Fruit fly (Drosophila melanogaster) whole organism, embryonic: Measurements from ENCODE around the gene CG9992.

Experiments used
- Asciz ChIP-seq: fragments of 200-800 bp; sonication (Bioruptor generic); optimal IDR thresholded peaks from 2 replicates; lab custom pipeline; 2017; ENCODE audit warnings: missing biosample characterization, mild to moderate bottlenecking, missing genetic modification characterization, missing genetic modification reagents
- CG11560 ChIP-seq: fragments of 200-800 bp; sonication (Bioruptor generic); IDR thresholded peaks from 3 replicates; pipeline ENCODE4 v1.3.6; 2022; ENCODE audit warnings: missing biosample characterization, missing genetic modification characterization
- CG12104 ChIP-seq: fragments of 200-800 bp; sonication (Bioruptor generic); optimal IDR thresholded peaks from 3 replicates; lab custom pipeline; 2016; ENCODE audit warnings: missing biosample characterization, missing genetic modification characterization
- CG13894 ChIP-seq: fragments of 200-800 bp; sonication (Bioruptor generic); optimal IDR thresholded peaks from 3 replicates; lab custom pipeline; 2018; ENCODE audit warnings: missing biosample characterization, mild to moderate bottlenecking, missing genetic modification characterization, moderate library complexity
- CG14965 ChIP-seq: fragments of 200-800 bp; sonication (Bioruptor generic); optimal IDR thresholded peaks from 2 replicates; lab custom pipeline; 2016; ENCODE audit warnings: missing biosample characterization, missing genetic modification characterization, borderline replicate concordance
- CG15479 ChIP-seq: fragments of 200-800 bp; sonication (Bioruptor generic); optimal IDR thresholded peaks from 3 replicates; lab custom pipeline; 2019; ENCODE audit warnings: missing biosample characterization, mild to moderate bottlenecking, missing genetic modification characterization, moderate library complexity
- CG15601 ChIP-seq: fragments of 200-800 bp; sonication (Bioruptor generic); optimal IDR thresholded peaks from 3 replicates; lab custom pipeline; 2019; ENCODE audit warnings: missing biosample characterization, mild to moderate bottlenecking, missing genetic modification characterization, moderate library complexity
- CG17186 ChIP-seq: fragments of 200-800 bp; sonication (Bioruptor generic); optimal IDR thresholded peaks from 3 replicates; lab custom pipeline; 2017; ENCODE audit warnings: missing biosample characterization, missing genetic modification reagents, missing genetic modification characterization
- CG17912 ChIP-seq: fragments of 200-800 bp; sonication (Bioruptor generic); optimal IDR thresholded peaks from 2 replicates; lab custom pipeline; 2018; ENCODE audit warnings: missing biosample characterization, mild to moderate bottlenecking, missing genetic modification characterization
- CG18011 ChIP-seq: fragments of 200-800 bp; sonication (Bioruptor generic); optimal IDR thresholded peaks from 2 replicates; lab custom pipeline; 2017; ENCODE audit warnings: missing biosample characterization, missing genetic modification characterization, mild to moderate bottlenecking, moderate library complexity, missing genotype
- CG2678 ChIP-seq: fragments of 200-800 bp; sonication (Bioruptor generic); optimal IDR thresholded peaks from 3 replicates; lab custom pipeline; 2019; ENCODE audit warnings: missing biosample characterization, mild to moderate bottlenecking, missing genetic modification characterization, moderate library complexity
- CG30020 ChIP-seq: fragments of 200-800 bp; optimal IDR thresholded peaks from 2 replicates; lab custom pipeline; 2019; ENCODE audit warnings: missing biosample characterization, mild to moderate bottlenecking, missing genetic modification characterization, moderate library complexity
- CG30431 ChIP-seq: fragments of 200-800 bp; sonication (Bioruptor generic); optimal IDR thresholded peaks from 2 replicates; lab custom pipeline; 2017; ENCODE audit warnings: missing biosample characterization, missing genetic modification characterization
- CG34376 ChIP-seq: fragments of 200-800 bp; sonication (Bioruptor generic); optimal IDR thresholded peaks from 2 replicates; lab custom pipeline; 2018; ENCODE audit warnings: missing biosample characterization, mild to moderate bottlenecking, missing genetic modification characterization
- CG3838 ChIP-seq: fragments of 200-800 bp; sonication (Bioruptor generic); optimal IDR thresholded peaks from 3 replicates; lab custom pipeline; 2016; ENCODE audit warnings: missing biosample characterization, missing genetic modification characterization
- CG4707 ChIP-seq: fragments of 200-800 bp; sonication (Bioruptor generic); optimal IDR thresholded peaks from 2 replicates; lab custom pipeline; 2018; ENCODE audit warnings: missing biosample characterization, mild to moderate bottlenecking, missing genetic modification characterization, moderate library complexity
- CG5180 ChIP-seq: fragments of 200-800 bp; sonication (Bioruptor generic); optimal IDR thresholded peaks from 3 replicates; lab custom pipeline; 2017; ENCODE audit warnings: missing biosample characterization, missing genetic modification characterization, mild to moderate bottlenecking, moderate library complexity, missing genetic modification reagents
- CG8478 ChIP-seq: fragments of >200 bp; optimal IDR thresholded peaks from 2 replicates; lab custom pipeline; 2018
- Chrac-16 ChIP-seq: fragments of 200-800 bp; sonication (Bioruptor generic); optimal IDR thresholded peaks from 3 replicates; lab custom pipeline; 2016; ENCODE audit warnings: missing biosample characterization, missing genetic modification characterization
- Dek ChIP-seq: fragments of 200-800 bp; sonication (Bioruptor generic); optimal IDR thresholded peaks from 3 replicates; lab custom pipeline; 2019; ENCODE audit warnings: missing biosample characterization, mild to moderate bottlenecking, missing genetic modification characterization, moderate library complexity
- Dll ChIP-seq: fragments of 200-800 bp; sonication (Bioruptor generic); IDR thresholded peaks from 4 replicates; pipeline ENCODE4 v1.3.6; 2022; ENCODE audit warnings: missing biosample characterization, missing genetic modification characterization; ENCODE audit not compliant: partially characterized antibody
- Drgx ChIP-seq: fragments of 200-800 bp; sonication (Bioruptor generic); IDR thresholded peaks from 2 replicates; pipeline ENCODE4 v1.3.6; 2022; ENCODE audit warnings: missing biosample characterization, missing genetic modification characterization
- Hsf ChIP-seq: fragments of 200-800 bp; sonication (Bioruptor generic); optimal IDR thresholded peaks from 3 replicates; lab custom pipeline; 2016; ENCODE audit warnings: missing biosample characterization, missing genetic modification characterization
- Kr ChIP-seq: fragments of 200-800 bp; sonication (Bioruptor generic); optimal IDR thresholded peaks from 2 replicates; lab custom pipeline; 2017; ENCODE audit warnings: missing biosample characterization, mild to moderate bottlenecking, missing genetic modification characterization
- Myb ChIP-seq: fragments of 200-800 bp; sonication (Bioruptor generic); optimal IDR thresholded peaks from 2 replicates; lab custom pipeline; 2016; ENCODE audit warnings: missing biosample characterization, missing genetic modification characterization
- Nf-YB ChIP-seq: fragments of 200-800 bp; sonication (Bioruptor generic); optimal IDR thresholded peaks from 3 replicates; lab custom pipeline; 2019; ENCODE audit warnings: missing biosample characterization, mild to moderate bottlenecking, missing genetic modification characterization, moderate library complexity
- Six4 ChIP-seq: fragments of 200-800 bp; sonication (Bioruptor generic); optimal IDR thresholded peaks from 2 replicates; lab custom pipeline; 2016; ENCODE audit warnings: missing biosample characterization, missing genetic modification characterization
- Spps ChIP-seq: fragments of 200-800 bp; sonication (Bioruptor generic); optimal IDR thresholded peaks from 2 replicates; lab custom pipeline; 2018; ENCODE audit warnings: missing biosample characterization, mild to moderate bottlenecking, missing genetic modification characterization
- Sry-δ ChIP-seq: fragments of 200-800 bp; sonication (Bioruptor generic); optimal IDR thresholded peaks from 2 replicates; lab custom pipeline; 2016; ENCODE audit warnings: missing biosample characterization, missing genetic modification characterization
- ase ChIP-seq: fragments of 200-800 bp; sonication (Bioruptor generic); IDR thresholded peaks from 3 replicates; pipeline ENCODE4 v1.3.6; 2022; ENCODE audit warnings: missing biosample characterization, missing genetic modification characterization
- ash1 ChIP-seq: fragments of 200-800 bp; sonication (Bioruptor generic); optimal IDR thresholded peaks from 2 replicates; lab custom pipeline; 2018; ENCODE audit warnings: missing biosample characterization, mild to moderate bottlenecking, missing genetic modification characterization
- chm ChIP-seq: fragments of 200-800 bp; sonication (Bioruptor generic); IDR thresholded peaks from 2 replicates; pipeline ENCODE4 v1.3.6; 2022; ENCODE audit warnings: missing biosample characterization, missing genetic modification characterization
- ci ChIP-seq: fragments of 200-800 bp; sonication (Bioruptor generic); IDR thresholded peaks from 3 replicates; pipeline ENCODE4 v1.3.6; 2022; ENCODE audit warnings: missing biosample characterization, missing genetic modification characterization
- en ChIP-seq: fragments of 200-800 bp; sonication (Bioruptor generic); optimal IDR thresholded peaks from 2 replicates; lab custom pipeline; 2016; ENCODE audit warnings: missing biosample characterization, missing genetic modification characterization
- fd102C ChIP-seq: fragments of 200-800 bp; sonication (Bioruptor generic); optimal IDR thresholded peaks from 2 replicates; lab custom pipeline; 2018; ENCODE audit warnings: missing biosample characterization, mild to moderate bottlenecking, missing genetic modification characterization, moderate library complexity
- fd3F ChIP-seq: fragments of 200-800 bp; sonication (Bioruptor generic); optimal IDR thresholded peaks from 2 replicates; lab custom pipeline; 2018; ENCODE audit warnings: missing biosample characterization, mild to moderate bottlenecking, missing genetic modification characterization, moderate library complexity
- fu2 ChIP-seq: fragments of 200-800 bp; sonication (Bioruptor generic); optimal IDR thresholded peaks from 2 replicates; lab custom pipeline; 2016; ENCODE audit warnings: missing biosample characterization, missing genetic modification characterization
- inv ChIP-seq: fragments of 200-800 bp; sonication (Bioruptor generic); IDR thresholded peaks from 2 replicates; pipeline ENCODE4 v1.3.6; 2022; ENCODE audit warnings: missing biosample characterization, missing genetic modification characterization; ENCODE audit not compliant: partially characterized antibody
- maf-S ChIP-seq: fragments of 200-800 bp; sonication (Bioruptor generic); optimal IDR thresholded peaks from 2 replicates; lab custom pipeline; 2016; ENCODE audit warnings: missing biosample characterization, missing genetic modification characterization
- onecut ChIP-seq: fragments of 200-800 bp; sonication (Bioruptor generic); IDR thresholded peaks from 2 replicates; pipeline ENCODE4 v1.3.6; 2022; ENCODE audit warnings: missing biosample characterization, missing genetic modification characterization
- org-1 ChIP-seq: fragments of 200-800 bp; sonication (Bioruptor generic); optimal IDR thresholded peaks from 2 replicates; lab custom pipeline; 2017; ENCODE audit warnings: missing biosample characterization, missing genetic modification characterization
- sisA ChIP-seq: fragments of 200-800 bp; sonication (Bioruptor generic); IDR thresholded peaks from 2 replicates; pipeline ENCODE4 v1.3.6; 2022; ENCODE audit warnings: missing biosample characterization, missing genetic modification characterization
- sna ChIP-seq: fragments of 200-800 bp; sonication (Bioruptor generic); IDR thresholded peaks from 2 replicates; pipeline ENCODE4 v1.3.6; 2022; ENCODE audit warnings: missing biosample characterization, missing genetic modification characterization; ENCODE audit not compliant: partially characterized antibody
- sr ChIP-seq: fragments of 200-800 bp; sonication (Bioruptor generic); IDR thresholded peaks from 3 replicates; pipeline ENCODE4 v1.3.6; 2022; ENCODE audit warnings: missing biosample characterization, missing genetic modification characterization
- tap ChIP-seq: fragments of 200-800 bp; optimal IDR thresholded peaks from 3 replicates; lab custom pipeline; 2019; ENCODE audit warnings: missing biosample characterization, mild to moderate bottlenecking, missing genetic modification characterization, moderate library complexity
- tup ChIP-seq: fragments of 200-800 bp; sonication (Bioruptor generic); optimal IDR thresholded peaks from 2 replicates; lab custom pipeline; 2016; ENCODE audit warnings: missing biosample characterization, mild to moderate bottlenecking, missing genetic modification characterization, moderate library complexity
- vnd ChIP-seq: fragments of 200-800 bp; sonication (Bioruptor generic); IDR thresholded peaks from 3 replicates; pipeline ENCODE4 v1.3.6; 2022; ENCODE audit warnings: missing biosample characterization, missing genetic modification characterization; ENCODE audit not compliant: partially characterized antibody
- wor ChIP-seq: fragments of 200-800 bp; sonication (Bioruptor generic); IDR thresholded peaks from 2 replicates; pipeline ENCODE4 v1.3.6; 2022; ENCODE audit warnings: missing biosample characterization, missing genetic modification characterization
- zfh1 ChIP-seq: fragments of 200-800 bp; sonication (Bioruptor generic); IDR thresholded peaks from 3 replicates; pipeline ENCODE4 v1.3.6; 2022; ENCODE audit warnings: missing biosample characterization, missing genetic modification characterization

The CG9992 gene

DNA sequence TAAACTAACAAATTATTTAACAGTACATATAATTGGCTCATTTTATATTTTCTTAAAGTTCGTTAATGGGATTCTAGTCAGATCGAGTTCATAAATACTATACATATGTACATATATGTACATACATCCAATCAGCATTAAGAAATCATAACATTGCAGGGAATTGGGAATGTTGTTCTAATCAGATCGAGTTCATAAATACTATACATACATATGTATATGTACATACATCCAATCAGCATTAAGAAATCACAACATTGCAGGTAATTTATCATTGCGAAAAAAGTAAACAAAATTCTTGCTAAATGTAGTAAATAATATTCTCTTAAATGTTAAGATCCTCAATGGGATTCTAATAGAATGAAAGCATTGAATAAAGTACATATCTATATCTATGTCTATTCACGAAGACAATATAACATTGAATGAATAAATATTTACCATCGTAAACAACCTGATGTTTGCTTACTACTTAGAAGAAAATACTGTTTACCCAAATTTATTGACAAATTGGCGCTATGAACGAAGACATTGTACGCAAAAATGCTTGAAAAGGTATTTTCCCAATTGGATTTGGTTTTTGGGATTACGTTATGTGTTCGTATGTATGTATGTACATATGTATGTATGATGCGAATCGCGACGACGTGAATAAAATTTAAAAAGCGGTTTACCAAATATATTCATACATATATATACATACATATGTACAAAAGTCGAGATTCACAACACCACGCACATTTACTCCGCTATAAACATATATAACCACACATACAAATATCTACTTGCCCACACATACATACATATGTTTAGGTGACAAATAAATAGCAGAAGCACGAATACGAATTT, 817 bp downstream of the CG9992 start (continued):
- peak; percentile 67 for TF ChIP-seq CG17912
- no peak for TF ChIP-seq Drgx
- no peak for TF ChIP-seq Chrac-16
- peak; percentile 64 for TF ChIP-seq org-1 (GFP tag; lab: Kevin White, UChicago)
- TF ChIP-seq maf-S (GFP tag; lab: Kevin White, UChicago) = peak; percentile 59
- peak; percentile 11 for TF ChIP-seq Sry-δ (GFP tag; lab: Kevin White, UChicago)
- no peak for TF ChIP-seq tap (tag; lab: Kevin White, UChicago)
- TF ChIP-seq CG12104 (GFP tag; lab: Kevin White, UChicago) = peak; percentile 71
- TF ChIP-seq Asciz (GFP tag; lab: Kevin White, UChicago) = peak; percentile 87
- TF ChIP-seq CG4707 (GFP tag; lab: Kevin White, UChicago) = peak; percentile 71
- TF ChIP-seq ci = peak; percentile 49; the same call in 1 of the 3 replicates
- TF ChIP-seq CG15601 (tag; lab: Kevin White, UChicago) = peak; percentile 89
- peak; percentile 72 for TF ChIP-seq onecut (GFP tag; lab: Robert Waterston, UW)
- TF ChIP-seq chm (GFP tag; lab: Robert Waterston, UW) = no peak
- TF ChIP-seq wor (GFP tag; lab: Robert Waterston, UW) = no peak
- peak; percentile 58 for TF ChIP-seq Hsf (GFP tag; lab: Kevin White, UChicago)
- no peak for TF ChIP-seq fu2 (GFP tag; lab: Kevin White, UChicago)
- TF ChIP-seq vnd (GFP tag; lab: Robert Waterston, UW) = no peak
- TF ChIP-seq sisA = no peak
- no peak for TF ChIP-seq Dll
- peak; percentile 71 for TF ChIP-seq fd102C
- no peak for TF ChIP-seq Six4 (GFP tag; lab: Kevin White, UChicago)
- peak; percentile 91 for TF ChIP-seq CG13894 (tag; lab: Kevin White, UChicago)
- no peak for TF ChIP-seq CG8478 (lab: Kevin White, UChicago)
- TF ChIP-seq Kr (GFP tag; lab: Kevin White, UChicago) = no peak
- peak; percentile 67 for TF ChIP-seq ash1
- peak; percentile 78 for TF ChIP-seq CG5180 (GFP tag; lab: Kevin White, UChicago)
- peak; percentile 18 for TF ChIP-seq en (GFP tag; lab: Kevin White, UChicago)
- no peak for TF ChIP-seq CG11560 (tag; lab: Robert Waterston, UW)
- no peak for TF ChIP-seq CG2678 (tag; lab: Kevin White, UChicago)
- peak; percentile 66 for TF ChIP-seq CG3838 (GFP tag; lab: Kevin White, UChicago)
- no peak for TF ChIP-seq sna
- no peak for TF ChIP-seq Myb (GFP tag; lab: Kevin White, UChicago)
- peak; percentile 49 for TF ChIP-seq tup (GFP tag; lab: Kevin White, UChicago)
- peak; percentile 76 for TF ChIP-seq Nf-YB (GFP tag; lab: Kevin White, UChicago)
- no peak for TF ChIP-seq inv (GFP tag; lab: Robert Waterston, UW)
- TF ChIP-seq sr (GFP tag; lab: Robert Waterston, UW) = no peak
- TF ChIP-seq Dek (tag; lab: Kevin White, UChicago) = no peak
- TF ChIP-seq CG18011 (GFP tag; lab: Kevin White, UChicago) = peak; percentile 13
- TF ChIP-seq CG30020 (tag; lab: Kevin White, UChicago) = no peak
- TF ChIP-seq CG14965 (GFP tag; lab: Kevin White, UChicago) = peak; percentile 44
- no peak for TF ChIP-seq CG30431
- TF ChIP-seq CG34376 = peak; percentile 91
- TF ChIP-seq CG15479 (GFP tag; lab: Kevin White, UChicago) = peak; percentile 67
- 0 out of 3 replicates have a peak, but pooled peaks have one; percentile 44 for TF ChIP-seq zfh1 (GFP tag; lab: Robert Waterston, UW)
- no peak for TF ChIP-seq CG17186 (GFP tag; lab: Kevin White, UChicago)
- TF ChIP-seq Spps (tag; lab: Kevin White, UChicago) = peak; percentile 69
- TF ChIP-seq ase = peak; percentile 8; the same call in 1 of the 3 replicates
- peak; percentile 86 for TF ChIP-seq fd3F (GFP tag; lab: Kevin White, UChicago)
